Worm (Caenorhabditis elegans): ENCODE measurements around the gene str-121.

ce11 chrV:219632-220031 is 34.9 kb downstream of the str-121 start, which contains the start of gene srh-80:
- TF ChIP-seq fkh-10 (GFP tag; optimal IDR thresholded peaks at IDR 0.05): no peak
- no peak for TF ChIP-seq pqm-1 (tag; optimal IDR thresholded peaks at IDR 0.05)
- TF ChIP-seq aly-2 (tag; optimal IDR thresholded peaks at IDR 0.05): no peak
- TF ChIP-seq ama-1 (optimal IDR thresholded peaks at IDR 0.05): no peak
